Worm (Caenorhabditis elegans) whole organism, L4/young adult: ENCODE measurements around the gene C50F4.12.

Experiments
- W03F9.2 ChIP-seq: fragments of 150-350 bp; optimal IDR thresholded peaks from 2 replicates; lab custom pipeline; 2014; ENCODE audit warnings: missing biosample characterization, missing genetic modification characterization
- dao-5 ChIP-seq: sonication (generic microtip); optimal IDR thresholded peaks from 2 replicates; lab custom pipeline; 2016; ENCODE audit warnings: missing genotype, missing genetic modification characterization, moderate library complexity, missing compliant biosample characterization
- him-1 ChIP-seq: sonication (generic microtip); optimal IDR thresholded peaks from 2 replicates; lab custom pipeline; 2016; ENCODE audit warnings: missing genotype, missing genetic modification reagents, missing genetic modification characterization, missing compliant biosample characterization

DNA sequence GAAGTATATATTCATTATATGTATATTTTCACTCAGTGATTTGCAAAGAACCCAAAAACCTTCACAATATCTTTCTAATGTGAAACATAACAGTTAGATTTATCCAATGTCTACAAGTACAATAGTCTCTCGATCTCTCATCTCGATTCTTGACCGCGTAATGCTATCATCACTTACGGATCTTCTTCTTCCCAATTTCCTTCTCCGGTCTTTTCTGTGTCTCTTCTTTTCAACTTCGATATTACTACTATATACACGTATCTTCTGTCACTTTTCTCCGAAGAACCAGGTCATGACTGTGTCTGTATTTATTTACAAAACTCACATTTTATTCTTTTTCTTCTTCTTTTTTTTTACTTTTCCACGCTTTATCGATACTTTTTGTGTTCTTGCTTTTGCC is 49.0 kb upstream of the C50F4.12 start:
- TF ChIP-seq W03F9.2 (tag; lab: Kevin White, UChicago) (no peak), dao-5 (tag; lab: Kevin White, UChicago) (no peak), him-1 (tag; lab: Kevin White, UChicago) (no peak)
